Worm (Caenorhabditis elegans) whole organism, late embryonic: Measurements from ENCODE around the gene T23B7.2.

ENCODE experiments used
- F13H6.1 ChIP-seq: sonication (generic microtip); optimal IDR thresholded peaks from 2 replicates; lab custom pipeline; 2016; ENCODE audit warnings: missing genetic modification characterization, missing compliant biosample characterization
- ama-1 ChIP-seq: fragments of 150-350 bp; optimal IDR thresholded peaks from 2 replicates; lab custom pipeline; 2014
- ceh-2 ChIP-seq: sonication (generic microtip); optimal IDR thresholded peaks from 2 replicates; lab custom pipeline; 2016; ENCODE audit warnings: missing genotype, missing genetic modification characterization, missing compliant biosample characterization
- ceh-6 ChIP-seq: fragments of 200-800 bp; sonication (Bioruptor generic); optimal IDR thresholded peaks from 2 replicates; lab custom pipeline; 2018; ENCODE audit warnings: mild to moderate bottlenecking, missing genetic modification characterization, missing compliant biosample characterization
- ets-4 ChIP-seq: sonication (generic microtip); optimal IDR thresholded peaks from 2 replicates; lab custom pipeline; 2016; ENCODE audit warnings: missing genetic modification characterization, missing compliant biosample characterization
- tbx-7 ChIP-seq: sonication (generic microtip); optimal IDR thresholded peaks from 2 replicates; lab custom pipeline; 2016; ENCODE audit warnings: missing genotype, missing genetic modification characterization, missing compliant biosample characterization

ce11 chrII:4882498-4882897, 40.5 kb upstream of the T23B7.2 start:
- no peak for TF ChIP-seq ceh-2 (tag; lab: Kevin White, UChicago)
- no peak for TF ChIP-seq ets-4 (tag; lab: Kevin White, UChicago)
- no peak for TF ChIP-seq tbx-7
- no peak for TF ChIP-seq ceh-6 (GFP tag; lab: Kevin White, UChicago)
- TF ChIP-seq F13H6.1 (tag; lab: Kevin White, UChicago): no peak
- TF ChIP-seq ama-1 (lab: Kevin White, UChicago): no peak
